Fruit fly (Drosophila melanogaster): ENCODE results near the gene Mst87F.

The Mst87F gene

dm6 chr3R:13800430-13800848 is 27.4 kb downstream of the Mst87F start (continued):
- TF ChIP-seq PHDP (tag; optimal IDR thresholded peaks at IDR 0.05) (peak; percentile 93), Sox100B (GFP tag; optimal IDR thresholded peaks at IDR 0.05) (peak; percentile 92), Nf-YA (GFP tag; IDR thresholded peaks at IDR 0.05) (peak; percentile 89), Oaz (GFP tag; IDR thresholded peaks at IDR 0.05) (peak; percentile 89), klu (GFP tag; IDR thresholded peaks at IDR 0.05) (peak; percentile 75), cwo (GFP tag; optimal IDR thresholded peaks at IDR 0.05) (peak; percentile 93), Pdp1 (GFP tag; optimal IDR thresholded peaks at IDR 0.05) (peak; percentile 61 to 69), CG16815 (GFP tag; optimal IDR thresholded peaks at IDR 0.05) (peak; percentile 79), Asciz (GFP tag; optimal IDR thresholded peaks at IDR 0.05) (peak; percentile 83), CG9609 (GFP tag; optimal IDR thresholded peaks at IDR 0.05) (peak; percentile 22), sim (GFP tag; IDR thresholded peaks at IDR 0.05) (peak; percentile 87), z (GFP tag; IDR thresholded peaks at IDR 0.05) (0 out of 3 replicates have a peak, but pooled peaks have one; percentile 35), Nf-YB (GFP tag; optimal IDR thresholded peaks at IDR 0.05) (peak; percentile 73), ham (GFP tag; IDR thresholded peaks at IDR 0.05) (peak; percentile 70; the same call in 1 of the 2 replicates), trem (tag; optimal IDR thresholded peaks at IDR 0.05) (peak; percentile 15), HLH54F (GFP tag; optimal IDR thresholded peaks at IDR 0.05) (peak; percentile 46), CG10979 (tag; optimal IDR thresholded peaks at IDR 0.05) (peak; percentile 90), ranshi (GFP tag; IDR thresholded peaks at IDR 0.05) (peak; percentile 94), vfl (GFP tag; optimal IDR thresholded peaks at IDR 0.05) (peak; percentile 65), Abd-B (GFP tag; optimal IDR thresholded peaks at IDR 0.05) (peak; percentile 73), CG1792 (GFP tag; optimal IDR thresholded peaks at IDR 0.05) (no peak), CG42726 (GFP tag; IDR thresholded peaks at IDR 0.05; ENCODE audit: partially characterized antibody) (no peak), CG4707 (GFP tag; optimal IDR thresholded peaks at IDR 0.05) (peak; percentile 78), Xbp1 (GFP tag; optimal IDR thresholded peaks at IDR 0.05) (peak; percentile 83), Dad (GFP tag; optimal IDR thresholded peaks at IDR 0.05) (peak; percentile 57), Drgx (GFP tag; IDR thresholded peaks at IDR 0.05) (peak; percentile 87), CG8089 (GFP tag; optimal IDR thresholded peaks at IDR 0.05) (no peak), NC2α (GFP tag; optimal IDR thresholded peaks at IDR 0.05) (no peak)

- peak; percentile 27 for TF ChIP-seq CG12659 (GFP tag; optimal IDR thresholded peaks at IDR 0.05)
- TF ChIP-seq Ptx1 (GFP tag; IDR thresholded peaks at IDR 0.05): 0 out of 2 replicates have a peak, but pooled peaks have one; percentile 18
- no peak for TF ChIP-seq nom (GFP tag; optimal IDR thresholded peaks at IDR 0.05)
- TF ChIP-seq BtbVII (GFP tag; optimal IDR thresholded peaks at IDR 0.05): peak; percentile 22
- TF ChIP-seq gcm (GFP tag; optimal IDR thresholded peaks at IDR 0.05): peak; percentile 34
- TF ChIP-seq pfk (GFP tag; optimal IDR thresholded peaks at IDR 0.05): no peak
- peak; percentile 31 for TF ChIP-seq Hand (GFP tag; optimal IDR thresholded peaks at IDR 0.05)
- TF ChIP-seq bsh (GFP tag; optimal IDR thresholded peaks at IDR 0.05): peak in 1 of 2 experiments; percentile 39
- no peak for TF ChIP-seq CG5180 (GFP tag; optimal IDR thresholded peaks at IDR 0.05)
- TF ChIP-seq scrt (GFP tag; optimal IDR thresholded peaks at IDR 0.05): no peak
- peak; percentile 30 for TF ChIP-seq Meics (GFP tag; optimal IDR thresholded peaks at IDR 0.05)
- peak; percentile 10 for TF ChIP-seq Fer3 (tag; optimal IDR thresholded peaks at IDR 0.05)
- TF ChIP-seq org-1 (GFP tag; optimal IDR thresholded peaks at IDR 0.05): peak; percentile 31
- no peak for TF ChIP-seq CG14667 (GFP tag; IDR thresholded peaks at IDR 0.05)
- TF ChIP-seq CG12391 (tag; optimal IDR thresholded peaks at IDR 0.05): peak; percentile 65
- no peak for TF ChIP-seq CG2120 (GFP tag; optimal IDR thresholded peaks at IDR 0.05)
- TF ChIP-seq CG11504 (tag; optimal IDR thresholded peaks at IDR 0.05): peak; percentile 64
- peak; percentile 4 for TF ChIP-seq CG17359 (tag; optimal IDR thresholded peaks at IDR 0.05)
- no peak for TF ChIP-seq CG3407 (GFP tag; optimal IDR thresholded peaks at IDR 0.05)
- TF ChIP-seq Six4 (GFP tag; optimal IDR thresholded peaks at IDR 0.05): peak; percentile 23
- TF ChIP-seq phol (tag; optimal IDR thresholded peaks at IDR 0.05): peak; percentile 54
Measured at dm6 chr3R:13799567-13800429, 28.0 kb downstream of the Mst87F start.
